Fruit fly (Drosophila melanogaster): ENCODE results near the gene CG15258.

The CG15258 gene

DNA sequence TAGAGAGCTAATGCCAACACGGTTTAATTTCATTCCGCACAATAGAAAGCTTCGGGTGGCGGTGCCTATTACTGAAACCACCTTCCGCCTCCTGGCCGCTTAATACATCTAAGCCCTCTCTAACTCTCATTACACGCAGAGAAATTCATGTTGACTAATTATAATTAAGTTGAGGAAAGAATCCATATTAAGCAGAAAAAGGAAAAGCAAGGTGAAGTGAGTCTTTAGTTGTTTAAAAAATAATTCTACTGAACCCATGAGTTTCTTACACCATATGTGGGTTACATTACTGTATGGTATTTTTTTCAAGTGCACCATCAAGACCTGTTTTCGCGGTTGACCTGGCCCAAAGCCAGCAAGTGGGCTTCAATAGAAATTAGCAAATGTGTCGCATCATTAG, 16.1 kb downstream of the CG15258 start (continued):
- TF ChIP-seq sens (GFP tag): peak; percentile 52
- TF ChIP-seq bbx (GFP tag; IDR thresholded peaks at IDR 0.05; ENCODE audit: partially characterized antibody): no peak
- TF ChIP-seq zfh1 (GFP tag; IDR thresholded peaks at IDR 0.05): 0 out of 3 replicates have a peak, but pooled peaks have one; percentile 9
- TF ChIP-seq pnt (GFP tag; optimal IDR thresholded peaks at IDR 0.05): peak; percentile 2
- TF ChIP-seq dmrt11E (tag; optimal IDR thresholded peaks at IDR 0.05): peak; percentile 16
- 0 out of 3 replicates have a peak, but pooled peaks have one; percentile 9 for TF ChIP-seq ken (GFP tag; IDR thresholded peaks at IDR 0.05)
- TF ChIP-seq nmo (GFP tag; optimal IDR thresholded peaks at IDR 0.05): peak; percentile 1
- TF ChIP-seq Six4 (GFP tag; optimal IDR thresholded peaks at IDR 0.05): no peak
- TF ChIP-seq Sin3A (optimal IDR thresholded peaks at IDR 0.05): no peak
- no peak for TF ChIP-seq Lhr (GFP tag; optimal IDR thresholded peaks at IDR 0.05)
- no peak for TF ChIP-seq CG12071 (GFP tag; optimal IDR thresholded peaks at IDR 0.05)
- TF ChIP-seq Spps (tag; optimal IDR thresholded peaks at IDR 0.05): no peak
- TF ChIP-seq CG8359 (GFP tag; optimal IDR thresholded peaks at IDR 0.05; ENCODE audit: borderline replicate concordance): no peak
- no peak for TF ChIP-seq CG6175 (GFP tag; IDR thresholded peaks at IDR 0.05)
- no peak for TF ChIP-seq CG8478 (optimal IDR thresholded peaks at IDR 0.05)
- no peak for TF ChIP-seq CG11247 (GFP tag; IDR thresholded peaks at IDR 0.05)
- TF ChIP-seq CG3065 (GFP tag; optimal IDR thresholded peaks at IDR 0.05): no peak
- TF ChIP-seq Elba2 (GFP tag; optimal IDR thresholded peaks at IDR 0.05): no peak
- no peak for TF ChIP-seq ham (GFP tag; IDR thresholded peaks at IDR 0.05)
- TF ChIP-seq CG7357 (GFP tag; IDR thresholded peaks at IDR 0.05): no peak
- TF ChIP-seq Sox102F (GFP tag; optimal IDR thresholded peaks at IDR 0.05): peak; percentile 38
- no peak for TF ChIP-seq CG2199 (GFP tag; IDR thresholded peaks at IDR 0.05)
- no peak for TF ChIP-seq Ssrp (tag; optimal IDR thresholded peaks at IDR 0.05)
- TF ChIP-seq CG15696 (tag; optimal IDR thresholded peaks at IDR 0.05): no peak
- peak; percentile 16 for TF ChIP-seq CG17359 (tag; optimal IDR thresholded peaks at IDR 0.05)
- TF ChIP-seq esg (GFP tag; conservative IDR thresholded peaks at IDR 0.05): 0 out of 2 replicates have a peak, but pooled peaks have one; percentile 18
- TF ChIP-seq ftz-f1 (GFP tag; optimal IDR thresholded peaks at IDR 0.05): no peak
- TF ChIP-seq Kr (GFP tag; optimal IDR thresholded peaks at IDR 0.05): no peak
- no peak for TF ChIP-seq Chrac-16 (GFP tag; optimal IDR thresholded peaks at IDR 0.05)

DNA sequence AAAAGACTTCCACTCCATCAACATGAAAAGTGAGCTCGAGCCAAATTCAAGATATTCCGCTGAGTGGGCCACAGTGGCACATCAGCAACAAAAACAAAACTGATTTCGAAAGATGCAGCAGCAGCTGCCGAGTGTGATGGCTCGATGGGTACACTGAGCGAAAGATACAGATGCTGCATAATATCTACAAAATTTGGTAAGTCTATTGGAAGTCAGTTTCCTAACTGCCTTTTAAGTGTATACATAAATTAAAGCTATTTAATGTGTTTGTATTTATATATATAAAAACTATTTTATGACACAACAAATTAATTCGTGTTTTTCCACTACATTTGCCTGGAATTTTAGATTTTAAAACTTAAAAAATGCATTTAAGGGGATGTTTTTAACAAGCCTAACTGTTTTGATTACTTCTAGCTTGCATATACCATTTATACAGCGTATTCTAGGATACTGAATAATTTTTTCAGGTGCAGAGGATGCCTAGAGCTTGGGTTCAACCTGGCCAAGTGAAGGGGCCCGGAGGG, 18.0 kb downstream of the CG15258 start:
- no peak for TF ChIP-seq dan (GFP tag; IDR thresholded peaks at IDR 0.05)
- peak in 1 of 2 experiments; percentile 1 for TF ChIP-seq Eip74EF (GFP tag; optimal IDR thresholded peaks at IDR 0.05)
- no peak for TF ChIP-seq CG12391 (tag; optimal IDR thresholded peaks at IDR 0.05)
- TF ChIP-seq ase (GFP tag; IDR thresholded peaks at IDR 0.05): no peak
- no peak for TF ChIP-seq CG3281 (GFP tag; optimal IDR thresholded peaks at IDR 0.05)
- TF ChIP-seq amos (GFP tag; IDR thresholded peaks at IDR 0.05; ENCODE audit: partially characterized antibody): no peak
- 0 out of 3 replicates have a peak, but pooled peaks have one; percentile 32 for TF ChIP-seq CG17361 (GFP tag; IDR thresholded peaks at IDR 0.05)
- TF ChIP-seq gem (tag; optimal IDR thresholded peaks at IDR 0.05): peak; percentile 38
- TF ChIP-seq fd3F (GFP tag; optimal IDR thresholded peaks at IDR 0.05): no peak
- no peak for TF ChIP-seq CG11696 (GFP tag; IDR thresholded peaks at IDR 0.05)
- peak; percentile 16 for TF ChIP-seq phol (tag; optimal IDR thresholded peaks at IDR 0.05)
- no peak for TF ChIP-seq CG1602 (GFP tag; optimal IDR thresholded peaks at IDR 0.05)
- TF ChIP-seq CG8765 (GFP tag; IDR thresholded peaks at IDR 0.05): no peak
- peak; percentile 60 for TF ChIP-seq CG11504 (tag; optimal IDR thresholded peaks at IDR 0.05)
- no peak for TF ChIP-seq CG1647 (GFP tag; optimal IDR thresholded peaks at IDR 0.05)
- peak; percentile 38 for TF ChIP-seq dmrt99B (tag; optimal IDR thresholded peaks at IDR 0.05)
- TF ChIP-seq slp2 (GFP tag; optimal IDR thresholded peaks at IDR 0.05): no peak
- TF ChIP-seq corto (GFP tag; optimal IDR thresholded peaks at IDR 0.05): no peak
- TF ChIP-seq jumu (GFP tag; optimal IDR thresholded peaks at IDR 0.05): no peak
- peak; percentile 31; the same call in 1 of the 2 replicates for TF ChIP-seq Rx (GFP tag; IDR thresholded peaks at IDR 0.05)
- no peak for TF ChIP-seq en (GFP tag; optimal IDR thresholded peaks at IDR 0.05)
- TF ChIP-seq CG31441 (GFP tag; IDR thresholded peaks at IDR 0.05): peak; percentile 31; the same call in 1 of the 2 replicates
- TF ChIP-seq D19A (tag; optimal IDR thresholded peaks at IDR 0.05): peak; percentile 14
- no peak for TF ChIP-seq Adf1 (GFP tag; IDR thresholded peaks at IDR 0.05)
